Worm (Caenorhabditis elegans) whole organism, dauer: ENCODE results near the gene ZK1055.2.

ENCODE experiments used
- unc-62 ChIP-seq: sonication (generic microtip); optimal IDR thresholded peaks from 2 replicates; lab custom pipeline; 2017; ENCODE audit warnings: missing biosample characterization, missing genetic modification reagents, missing genetic modification characterization

The ZK1055.2 gene

ce11 chrV:6630769-6631168 is 40.4 kb downstream of the ZK1055.2 start:
- no peak for TF ChIP-seq unc-62

- no peak for TF ChIP-seq unc-62
Measured at ce11 chrV:6631866-6632265, 41.5 kb downstream of the ZK1055.2 start.

- TF ChIP-seq unc-62, result no peak
Measured at ce11 chrV:6632925-6633324, 42.5 kb downstream of the ZK1055.2 start, which contains the start of gene scd-2. TSS of gene scd-2 (plus strand) at chrV:6633225.
